Worm (Caenorhabditis elegans): Measurements from ENCODE around the gene R07B7.6.

R07B7.6 gene

DNA sequence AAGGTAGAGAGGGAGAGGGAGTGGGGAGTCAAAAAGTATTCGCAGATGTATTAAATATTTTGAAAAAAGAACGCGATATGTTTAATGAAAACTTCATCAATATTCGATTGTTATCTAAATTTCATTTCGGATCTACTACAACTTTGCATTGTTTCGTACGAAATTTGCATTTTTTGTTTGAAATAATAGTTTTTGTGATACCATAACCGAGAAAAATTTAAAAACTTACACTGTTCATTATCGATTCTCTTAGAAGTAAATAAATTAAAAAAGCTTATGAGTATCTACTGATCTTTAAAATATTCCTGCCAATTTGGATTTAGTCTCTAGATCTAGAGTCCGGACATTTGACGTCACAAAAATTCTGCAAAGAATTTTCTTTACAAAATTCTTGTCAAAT is 5.5 kb upstream of the R07B7.6 start, which contains the start of gene R07B7.9:
Gene R07B7.9, minus strand, starts transcription at position 101 of the 400 bp plus-strand sequence.
- TF ChIP-seq nhr-47 (tag; optimal IDR thresholded peaks at IDR 0.05): no peak
- no peak for TF ChIP-seq nhr-85 (tag)
- TF ChIP-seq nhr-84 (tag; optimal IDR thresholded peaks at IDR 0.05): no peak
- no peak for TF ChIP-seq C04F5.9 (tag; optimal IDR thresholded peaks at IDR 0.05)
- TF ChIP-seq unc-98 (GFP tag; IDR thresholded peaks at IDR 0.05): no peak
- no peak for TF ChIP-seq ztf-11 (tag; optimal IDR thresholded peaks at IDR 0.05)
- TF ChIP-seq ces-1 (GFP tag; optimal IDR thresholded peaks at IDR 0.05): no peak
- no peak for TF ChIP-seq nhr-90 (tag; optimal IDR thresholded peaks at IDR 0.05; ENCODE audit: poor library complexity)
- TF ChIP-seq ama-1 (optimal IDR thresholded peaks at IDR 0.05): no peak
- TF ChIP-seq nhr-20 (tag; optimal IDR thresholded peaks at IDR 0.05): no peak
- no peak for TF ChIP-seq aha-1 (tag; optimal IDR thresholded peaks at IDR 0.05)

DNA sequence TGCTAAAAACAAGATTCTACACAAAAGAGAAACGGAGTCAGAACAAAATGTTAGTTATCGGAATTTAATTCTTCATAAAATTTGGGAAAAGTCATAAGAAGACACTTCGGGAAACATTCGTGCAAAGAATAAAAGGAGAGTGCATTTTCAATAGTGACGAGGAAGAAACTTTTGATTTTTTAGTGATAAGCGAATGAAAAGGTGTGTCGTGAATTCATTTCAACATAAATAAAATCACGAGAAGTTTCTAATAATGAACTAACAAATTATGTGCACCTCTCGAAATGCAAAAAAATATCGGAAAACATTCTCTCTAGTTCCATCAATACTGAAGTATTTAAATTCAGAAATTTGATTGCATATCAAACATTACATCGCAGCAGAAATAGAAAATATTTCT is 1.2 kb upstream of the R07B7.6 start:
- TF ChIP-seq elt-2 (tag; optimal IDR thresholded peaks at IDR 0.05): peak; percentile 29
- TF ChIP-seq efl-1 (optimal IDR thresholded peaks at IDR 0.05): no peak
- TF ChIP-seq efl-1 (GFP tag; optimal IDR thresholded peaks at IDR 0.05 in 1 of 2): peak in 1 of 2 experiments; percentile 45
- no peak for TF ChIP-seq ztf-4 (tag; optimal IDR thresholded peaks at IDR 0.05)

DNA sequence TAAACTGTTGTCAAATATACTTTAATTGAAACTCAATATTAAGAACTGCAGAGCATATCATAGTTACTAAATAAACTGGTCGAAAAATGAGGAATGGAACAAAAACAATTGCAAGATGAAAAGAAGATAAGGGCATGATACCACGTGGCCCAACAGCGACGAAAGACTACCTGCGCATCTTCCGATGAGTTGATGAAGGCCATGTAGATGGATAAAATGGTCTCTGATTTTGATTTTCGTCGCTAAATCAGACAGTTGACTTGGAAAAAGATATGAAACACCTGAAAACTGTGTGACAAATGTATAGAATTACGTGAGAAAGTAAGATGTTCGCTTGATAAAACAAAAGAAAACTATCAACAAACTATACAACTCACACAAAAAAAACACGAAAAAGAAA is 3.3 kb downstream of the R07B7.6 start:
- TF ChIP-seq pax-3 (tag; optimal IDR thresholded peaks at IDR 0.05): no peak
- no peak for TF ChIP-seq nhr-77 (tag; optimal IDR thresholded peaks at IDR 0.05)
- peak in 1 of 2 experiments; percentile 79 for TF ChIP-seq mdl-1 (tag; optimal IDR thresholded peaks at IDR 0.05)
- no peak for TF ChIP-seq fkh-4 (tag; optimal IDR thresholded peaks at IDR 0.05; ENCODE audit: borderline replicate concordance)
- no peak for TF ChIP-seq alr-1 (tag; optimal IDR thresholded peaks at IDR 0.05; ENCODE audit: borderline replicate concordance)
- TF ChIP-seq dpl-1 (GFP tag; optimal IDR thresholded peaks at IDR 0.05): no peak
- peak; percentile 35 for TF ChIP-seq unc-130 (tag; optimal IDR thresholded peaks at IDR 0.05)
- TF ChIP-seq hpl-2 (GFP tag; optimal IDR thresholded peaks at IDR 0.05): no peak
- TF ChIP-seq egl-27 (tag; optimal IDR thresholded peaks at IDR 0.05): no peak
- no peak for TF ChIP-seq pag-3 (tag; optimal IDR thresholded peaks at IDR 0.05; ENCODE audit: borderline replicate concordance, insufficient read depth)
- peak; percentile 16 for TF ChIP-seq C16A3.4 (tag; optimal IDR thresholded peaks at IDR 0.05)
- peak; percentile 66 for TF ChIP-seq snu-23 (GFP tag; optimal IDR thresholded peaks at IDR 0.05)
- no peak for TF ChIP-seq lsy-2 (tag; optimal IDR thresholded peaks at IDR 0.05)
- TF ChIP-seq blmp-1 (tag; optimal IDR thresholded peaks at IDR 0.05): peak; percentile 72
- no peak for TF ChIP-seq nhr-76 (tag; optimal IDR thresholded peaks at IDR 0.05)
- TF ChIP-seq nhr-85 (tag): peak; percentile 94
- no peak for TF ChIP-seq sup-37 (GFP tag; optimal IDR thresholded peaks at IDR 0.05)
- TF ChIP-seq lin-35 (GFP tag; optimal IDR thresholded peaks at IDR 0.05): peak in 1 of 2 experiments; percentile 38
- no peak for TF ChIP-seq zip-4 (GFP tag; optimal IDR thresholded peaks at IDR 0.05)
- no peak for TF ChIP-seq hlh-17 (GFP tag; optimal IDR thresholded peaks at IDR 0.05; ENCODE audit: borderline replicate concordance)
- TF ChIP-seq nhr-71 (tag; optimal IDR thresholded peaks at IDR 0.05): peak; percentile 59
- TF ChIP-seq sox-4 (tag; optimal IDR thresholded peaks at IDR 0.05): no peak
- peak; percentile 17; the same call in 1 of the 2 replicates for TF ChIP-seq nhr-19 (GFP tag; conservative IDR thresholded peaks at IDR 0.05)
- peak; percentile 81 for TF ChIP-seq lin-14 (GFP tag; optimal IDR thresholded peaks at IDR 0.05)
- peak in 4 of 6 experiments; percentile 41 to 93 (median 89) for TF ChIP-seq elt-3 (tag; optimal IDR thresholded peaks at IDR 0.05)
- TF ChIP-seq nhr-20 (tag; optimal IDR thresholded peaks at IDR 0.05): peak; percentile 79
- TF ChIP-seq mep-1 (tag; optimal IDR thresholded peaks at IDR 0.05): peak; percentile 46
- no peak for TF ChIP-seq ceh-8 (GFP tag; optimal IDR thresholded peaks at IDR 0.05)
- TF ChIP-seq ceh-88 (GFP tag; IDR thresholded peaks at IDR 0.05): no peak
- TF ChIP-seq irx-1 (tag; optimal IDR thresholded peaks at IDR 0.05): no peak
- TF ChIP-seq aly-2 (tag; optimal IDR thresholded peaks at IDR 0.05): no peak
